Worm (Caenorhabditis elegans): ENCODE results near the gene Y62H9A.15.

Gene Y62H9A.15

ce11 chrX:11920723-11921283, 10.9 kb upstream of the Y62H9A.15 start, which contains the start of gene Y62H9A.14:
TSS of gene Y62H9A.14 (plus strand) at chrX:11921233.
- TF ChIP-seq unc-62 (GFP tag; optimal IDR thresholded peaks at IDR 0.05) = no peak

DNA sequence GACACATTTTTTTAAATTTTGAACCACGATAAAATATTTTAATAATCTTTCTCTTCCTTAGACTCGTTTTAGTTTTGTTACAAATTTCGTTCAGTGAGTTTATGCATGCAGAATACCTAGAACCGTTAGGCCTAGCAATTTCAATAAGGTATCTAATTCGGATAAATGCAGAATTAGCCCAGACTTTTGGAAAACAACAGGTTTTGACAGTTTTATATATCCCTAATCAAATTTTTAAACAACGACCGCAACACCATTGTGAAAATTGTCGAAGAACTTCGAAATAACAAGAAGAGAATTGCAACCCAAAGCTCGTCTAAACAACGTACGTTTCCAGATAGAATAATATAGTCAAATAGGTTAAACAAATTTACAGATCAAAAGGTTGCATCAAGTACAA, 8.0 kb upstream of the Y62H9A.15 start, which contains the start of gene Y62H9A.16:
Gene Y62H9A.16, plus strand, starts transcription at position 301 of the 400 bp plus-strand sequence.
- TF ChIP-seq unc-62 (GFP tag; optimal IDR thresholded peaks at IDR 0.05) = no peak

DNA sequence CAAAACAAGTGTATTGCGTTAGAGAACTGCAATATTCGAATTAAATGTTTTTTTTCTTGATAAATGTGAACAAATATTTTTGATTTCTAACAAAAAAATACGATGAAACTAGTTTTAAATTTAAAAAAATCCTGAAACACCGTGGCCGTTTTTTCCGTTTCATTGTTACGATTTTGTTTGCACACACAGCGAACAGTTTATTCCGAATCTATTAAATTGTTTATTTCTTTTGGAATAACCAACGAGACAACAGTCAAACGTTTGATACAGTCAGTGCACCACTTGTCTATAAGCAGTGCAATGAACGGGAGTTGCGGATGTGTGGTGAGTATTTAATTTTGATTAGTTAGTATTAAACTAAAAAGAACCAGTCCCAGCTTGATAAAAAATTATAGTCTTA, 6.8 kb upstream of the Y62H9A.15 start, which contains the start of gene Y62H9A.13:
Gene Y62H9A.13, plus strand, starts transcription at position 301 of the 400 bp plus-strand sequence.
- TF ChIP-seq unc-62 (GFP tag; optimal IDR thresholded peaks at IDR 0.05) = no peak

DNA sequence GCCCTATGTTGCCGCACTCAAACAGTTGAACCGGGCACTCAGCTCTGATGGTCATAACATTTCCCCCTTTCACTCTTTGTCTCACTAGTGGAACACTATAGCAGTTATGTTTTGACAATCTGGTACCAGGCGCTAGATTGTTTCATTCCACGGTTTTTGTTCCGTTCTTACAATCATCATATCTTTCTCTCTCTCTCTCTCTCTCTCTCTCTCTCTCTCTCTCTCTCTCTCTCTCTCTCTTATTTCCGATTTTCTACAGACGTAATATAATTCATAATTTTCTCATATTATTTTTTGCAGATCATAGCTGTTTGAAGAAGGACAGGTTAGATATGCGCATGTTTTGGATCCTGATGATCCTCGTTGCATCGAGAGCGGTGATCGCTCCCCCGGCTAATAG, 3.9 kb upstream of the Y62H9A.15 start, which contains the start of gene Y62H9A.12:
Gene Y62H9A.12, plus strand, starts transcription at position 301 of the 400 bp plus-strand sequence.
- no peak for TF ChIP-seq unc-62 (GFP tag; optimal IDR thresholded peaks at IDR 0.05)

- TF ChIP-seq unc-62 (GFP tag; optimal IDR thresholded peaks at IDR 0.05) = no peak
These were observed 777 bp downstream of the Y62H9A.15 start for ce11 chrX:11909168-11909567.

ce11 chrX:11908226-11908625, 1.7 kb downstream of the Y62H9A.15 start:
- no peak for TF ChIP-seq unc-62 (GFP tag; optimal IDR thresholded peaks at IDR 0.05)

DNA sequence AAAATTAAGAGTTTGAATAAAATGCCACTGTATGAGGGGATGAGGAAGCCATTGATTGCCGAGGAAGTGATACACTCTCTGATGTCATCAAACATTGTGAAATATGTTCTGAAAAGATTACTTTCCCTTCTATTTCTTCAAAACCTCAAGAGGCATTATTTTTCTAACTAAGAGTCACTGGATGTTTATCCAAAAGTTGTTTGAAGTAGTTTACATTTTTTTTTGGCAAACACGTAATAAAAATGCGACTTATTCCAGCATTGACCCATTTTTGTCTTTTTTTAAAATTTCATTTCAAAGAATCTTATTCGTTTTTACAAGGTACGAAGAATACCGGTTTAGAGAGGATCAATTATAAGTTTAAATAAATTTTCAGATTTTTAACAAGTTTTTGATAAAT, 2.7 kb downstream of the Y62H9A.15 start, which contains the start of gene Y62H9A.11:
Gene Y62H9A.11, minus strand, starts transcription at position 101 of the 400 bp plus-strand sequence.
- TF ChIP-seq unc-62 (GFP tag; optimal IDR thresholded peaks at IDR 0.05) = no peak

DNA sequence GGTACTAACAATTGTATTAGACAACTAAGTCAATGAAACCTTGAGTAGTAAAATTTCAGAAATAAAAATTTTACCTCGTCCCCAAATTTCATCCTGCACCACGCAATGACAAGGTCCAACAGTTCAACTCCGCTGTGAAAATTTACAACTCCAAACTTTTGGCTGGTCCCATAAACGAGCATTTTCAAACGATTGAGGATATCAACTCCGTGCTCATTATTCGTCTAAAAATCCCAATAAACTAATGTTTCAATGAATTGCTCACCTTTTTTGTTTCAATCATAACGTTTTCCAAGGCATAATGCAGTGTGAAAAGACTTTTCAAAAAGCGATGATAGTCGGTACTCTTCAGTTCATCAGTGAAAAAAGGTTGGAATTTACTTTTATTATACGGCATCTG, 3.3 kb downstream of the Y62H9A.15 start:
- no peak for TF ChIP-seq unc-62 (GFP tag; optimal IDR thresholded peaks at IDR 0.05)

ce11 chrX:11902661-11903060, 7.3 kb downstream of the Y62H9A.15 start, which contains the start of gene Y62H9A.10:
TSS of gene Y62H9A.10 (minus strand) at chrX:11902761.
- TF ChIP-seq unc-62 (GFP tag; optimal IDR thresholded peaks at IDR 0.05) = no peak

DNA sequence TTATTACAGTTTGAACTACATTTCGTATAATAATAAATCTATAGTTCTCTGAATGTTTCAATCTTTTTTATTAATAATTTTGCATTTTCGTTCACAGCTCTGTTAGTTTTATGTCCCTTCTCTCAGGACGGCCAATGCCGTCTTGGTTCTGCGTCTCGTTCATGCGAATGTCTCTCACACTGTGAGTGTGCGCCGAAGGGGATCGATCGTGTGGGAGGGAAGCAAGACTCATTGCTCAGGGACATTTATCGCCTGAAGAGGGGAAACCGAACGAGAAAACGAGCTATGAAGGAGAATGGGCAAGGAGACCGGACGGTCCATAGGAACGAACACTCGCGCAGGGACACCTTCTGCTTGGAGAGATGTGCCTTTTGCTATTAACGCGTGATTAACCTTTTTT, 10.9 kb downstream of the Y62H9A.15 start:
- no peak for TF ChIP-seq unc-62 (GFP tag; optimal IDR thresholded peaks at IDR 0.05)

DNA sequence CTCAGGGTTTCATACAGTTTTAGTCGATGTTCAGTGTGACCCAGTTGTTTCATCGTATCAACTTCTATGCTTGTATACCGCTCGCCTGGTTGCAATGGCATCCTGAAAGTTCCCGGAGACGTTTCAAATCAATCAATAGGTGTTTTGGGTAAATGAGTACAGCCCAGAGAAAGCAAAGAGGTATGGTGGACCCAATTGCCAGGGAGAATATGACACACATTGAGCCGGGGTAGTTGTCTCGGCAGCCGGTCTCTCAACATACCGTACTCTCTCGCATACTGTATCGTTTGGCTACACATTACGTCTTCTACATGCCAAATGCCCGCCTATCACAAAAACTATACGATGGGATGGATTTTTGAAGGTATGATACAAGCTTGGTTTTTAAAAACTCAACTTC, 11.9 kb downstream of the Y62H9A.15 start, which contains the start of gene Y62H9A.9:
Gene Y62H9A.9, minus strand, starts transcription at position 101 of the 400 bp plus-strand sequence.
- TF ChIP-seq unc-62 (GFP tag; optimal IDR thresholded peaks at IDR 0.05) = no peak

DNA sequence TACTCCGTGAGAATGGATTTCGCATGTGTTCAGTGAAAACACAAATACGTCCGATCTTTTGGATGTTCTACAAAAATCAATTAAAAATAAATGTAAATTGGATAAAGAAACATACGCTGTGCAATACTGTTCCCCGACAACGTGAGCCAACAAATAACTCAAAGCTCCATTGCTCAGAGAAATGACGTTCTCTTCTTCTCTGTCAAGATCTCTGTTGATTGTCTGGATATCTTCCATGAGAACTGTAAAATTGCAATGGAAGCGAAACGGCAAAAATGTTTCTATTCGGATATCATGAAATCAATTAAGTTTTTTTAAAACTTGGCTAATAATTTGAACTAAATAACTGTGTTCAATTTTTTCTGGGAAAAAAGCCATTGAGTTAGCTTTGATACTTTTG, 13.2 kb downstream of the Y62H9A.15 start:
- TF ChIP-seq unc-62 (GFP tag; optimal IDR thresholded peaks at IDR 0.05) = no peak

DNA sequence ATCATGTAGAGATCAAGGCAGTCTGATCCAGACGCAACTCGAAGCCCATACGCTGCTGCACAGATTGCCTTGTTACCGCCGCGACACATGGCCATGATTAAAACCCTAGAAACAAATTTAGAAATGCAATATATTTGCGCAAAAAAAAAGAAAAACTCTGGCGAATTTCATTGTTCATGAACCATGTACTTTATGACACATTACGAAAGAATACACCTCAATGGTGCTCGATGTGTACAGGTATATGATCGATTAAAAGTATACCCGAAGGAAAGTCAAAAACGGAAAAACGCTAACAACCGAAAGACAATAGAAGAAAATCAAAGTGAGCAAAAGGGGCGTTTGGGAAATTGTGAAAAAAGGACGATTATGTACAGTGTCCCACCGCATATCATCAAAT, 17.6 kb downstream of the Y62H9A.15 start, which contains the start of gene Y62H9A.8:
Gene Y62H9A.8, minus strand, starts transcription at position 101 of the 400 bp plus-strand sequence.
- TF ChIP-seq unc-62 (GFP tag; optimal IDR thresholded peaks at IDR 0.05) = no peak

DNA sequence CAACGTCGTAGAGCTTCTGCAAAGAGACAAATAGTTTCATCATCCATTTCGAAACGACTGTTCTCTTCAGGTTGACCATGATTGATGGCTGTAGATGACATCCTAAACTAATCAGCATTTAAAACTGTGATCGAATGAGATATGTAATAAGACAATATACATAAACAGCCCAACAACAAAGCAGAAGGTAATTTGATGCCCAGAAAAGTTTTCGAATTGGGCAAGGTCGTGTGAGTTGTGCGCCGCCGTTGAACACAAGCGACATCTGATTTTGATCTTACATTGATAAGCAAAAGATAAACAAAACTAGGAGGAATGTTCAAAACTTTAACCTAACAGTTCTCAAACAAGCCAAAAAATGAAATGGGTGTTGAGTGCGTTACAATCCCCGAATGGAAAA, 24.4 kb downstream of the Y62H9A.15 start, which contains the start of gene Y62H9A.7:
Gene Y62H9A.7, minus strand, starts transcription at position 101 of the 400 bp plus-strand sequence.
- TF ChIP-seq unc-62 (GFP tag; optimal IDR thresholded peaks at IDR 0.05) = no peak

DNA sequence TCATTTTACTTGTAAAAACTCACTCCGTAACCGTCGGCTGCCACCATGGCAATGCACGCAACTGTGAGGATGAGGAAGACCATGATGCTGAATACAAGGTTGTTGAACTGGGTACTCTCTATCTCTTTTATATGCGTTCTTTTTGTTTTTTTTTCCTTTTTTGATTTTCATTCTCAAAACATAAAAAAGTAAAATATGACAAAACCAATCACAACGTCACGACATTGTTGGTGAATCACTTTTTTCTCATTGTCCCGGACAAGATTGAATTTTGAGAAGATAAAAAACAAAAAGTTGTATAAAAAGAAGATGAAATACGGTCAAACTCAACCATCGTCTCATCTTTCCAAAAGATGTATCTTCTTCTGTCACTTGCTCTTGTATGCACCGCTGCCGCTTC, 27.1 kb downstream of the Y62H9A.15 start, which contains the start of the genes Y62H9A.5 and ule-5:
Gene Y62H9A.5, minus strand, starts transcription at position 101 of the 400 bp plus-strand sequence.
Gene ule-5, plus strand, starts transcription at position 328 of the 400 bp plus-strand sequence.
- TF ChIP-seq unc-62 (GFP tag; optimal IDR thresholded peaks at IDR 0.05) = no peak

DNA sequence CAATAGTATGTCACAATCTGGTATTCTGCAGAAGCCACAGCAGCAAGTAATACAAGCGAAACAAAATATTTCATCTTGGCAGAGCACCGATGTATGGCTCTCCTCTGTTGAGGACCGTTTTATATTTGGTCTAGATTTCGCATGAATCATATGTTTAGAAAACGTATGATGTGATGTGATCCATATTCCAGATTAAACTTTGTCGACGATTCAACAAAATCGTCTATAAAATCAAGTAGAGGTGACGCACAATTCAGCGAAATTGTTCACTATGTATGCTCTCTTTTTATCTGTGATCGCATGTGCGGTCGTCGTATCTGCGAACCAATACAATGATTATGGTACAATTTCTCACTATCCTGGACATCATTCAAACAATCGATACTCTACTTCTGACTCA, 30.1 kb downstream of the Y62H9A.15 start, which contains the start of the genes Y62H9A.3 and Y62H9A.4:
Gene Y62H9A.3, minus strand, starts transcription at position 101 of the 400 bp plus-strand sequence.
Gene Y62H9A.4, plus strand, starts transcription at position 256 of the 400 bp plus-strand sequence.
- TF ChIP-seq unc-62 (GFP tag; optimal IDR thresholded peaks at IDR 0.05) = no peak

DNA sequence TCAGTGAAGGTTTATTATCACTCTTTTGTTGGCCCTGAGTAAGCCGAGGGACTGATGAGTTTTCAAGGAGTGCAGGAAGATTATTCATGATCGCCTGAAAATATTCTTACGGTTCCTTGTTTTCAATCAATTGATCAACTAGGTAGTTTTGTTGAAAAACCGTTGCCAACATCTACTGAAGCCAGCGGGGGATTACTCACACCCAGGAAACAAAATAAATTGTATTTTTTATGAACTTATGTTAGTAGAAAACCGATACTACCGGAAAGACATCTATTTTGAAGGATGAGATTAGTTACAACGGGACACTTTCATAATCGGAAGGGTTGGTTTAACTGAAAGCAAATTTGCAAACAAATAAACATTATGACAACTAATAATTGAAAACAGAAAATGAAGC, 31.8 kb downstream of the Y62H9A.15 start, which contains the start of gene Y62H9A.2:
Gene Y62H9A.2, minus strand, starts transcription at position 101 of the 400 bp plus-strand sequence.
- no peak for TF ChIP-seq unc-62 (GFP tag; optimal IDR thresholded peaks at IDR 0.05)
